Worm (Caenorhabditis elegans) whole organism, L4/young adult: Measurements from ENCODE around the gene C03G6.21.

Experiments
- W03F9.2 ChIP-seq: fragments of 150-350 bp; optimal IDR thresholded peaks from 2 replicates; lab custom pipeline; 2014; ENCODE audit warnings: missing biosample characterization, missing genetic modification characterization
- him-1 ChIP-seq: sonication (generic microtip); optimal IDR thresholded peaks from 2 replicates; lab custom pipeline; 2016; ENCODE audit warnings: missing genotype, missing genetic modification reagents, missing genetic modification characterization, missing compliant biosample characterization

ce11 chrV:7379384-7379783, 22.8 kb upstream of the C03G6.21 start, which contains the start of gene srsx-24:
- no peak for TF ChIP-seq him-1
- no peak for TF ChIP-seq W03F9.2
